Worm (Caenorhabditis elegans): ENCODE data around the gene C06C6.7.

The C06C6.7 gene

ce11 chrV:16023559-16023958 lies 31.6 kb downstream of the C06C6.7 start:
- TF ChIP-seq lin-13 (tag; optimal IDR thresholded peaks at IDR 0.05) (no peak), nhr-12 (tag; optimal IDR thresholded peaks at IDR 0.05) (no peak), ztf-11 (tag; optimal IDR thresholded peaks at IDR 0.05) (no peak), mls-2 (tag; optimal IDR thresholded peaks at IDR 0.05) (no peak), tbx-8 (GFP tag; optimal IDR thresholded peaks at IDR 0.05) (no peak), pha-4 (tag; optimal IDR thresholded peaks at IDR 0.05) (no peak), sem-2 (GFP tag; optimal IDR thresholded peaks at IDR 0.05) (no peak), flh-1 (GFP tag; optimal IDR thresholded peaks at IDR 0.05) (no peak), ham-2 (GFP tag; optimal IDR thresholded peaks at IDR 0.05) (no peak), nhr-237 (tag; optimal IDR thresholded peaks at IDR 0.05) (no peak), mep-1 (tag; optimal IDR thresholded peaks at IDR 0.05) (no peak), elt-3 (tag; optimal IDR thresholded peaks at IDR 0.05) (no peak), nhr-76 (tag; optimal IDR thresholded peaks at IDR 0.05) (no peak), sptf-1 (tag; optimal IDR thresholded peaks at IDR 0.05) (no peak), cnd-1 (tag; optimal IDR thresholded peaks at IDR 0.05) (no peak), ceh-39 (tag; optimal IDR thresholded peaks at IDR 0.05) (no peak), nhr-28 (tag; optimal IDR thresholded peaks at IDR 0.05) (no peak), drap-1 (GFP tag; optimal IDR thresholded peaks at IDR 0.05) (no peak)

- TF ChIP-seq lsy-2 (tag; optimal IDR thresholded peaks at IDR 0.05) (no peak), ceh-39 (tag; optimal IDR thresholded peaks at IDR 0.05) (no peak), tbx-8 (GFP tag; optimal IDR thresholded peaks at IDR 0.05) (no peak)
Measured at ce11 chrV:16024300-16024699, 32.4 kb downstream of the C06C6.7 start, which contains the start of gene T10C6.6. Gene T10C6.6 (plus strand): TSS chrV:16024326.

DNA sequence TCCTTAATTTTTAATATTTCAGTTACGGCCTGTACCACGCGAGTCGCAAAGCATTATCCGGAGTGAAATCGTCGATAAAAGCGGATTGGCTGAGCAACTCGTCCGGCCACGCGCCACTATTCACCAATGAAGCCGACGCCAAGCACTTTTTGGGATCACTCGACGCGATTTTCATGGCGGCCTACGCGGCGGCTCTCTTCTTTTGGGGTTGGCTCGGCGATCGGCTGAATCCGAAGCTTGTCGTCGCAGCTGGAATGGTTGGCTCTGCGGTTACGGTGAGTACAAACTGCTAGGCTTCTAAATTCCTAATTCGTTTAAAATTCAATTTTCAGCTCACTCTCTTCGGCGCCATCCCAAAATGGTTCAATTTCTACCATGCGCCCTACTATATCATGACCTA lies 33.0 kb downstream of the C06C6.7 start:
- TF ChIP-seq flh-1 (GFP tag; optimal IDR thresholded peaks at IDR 0.05) (no peak), nhr-237 (tag; optimal IDR thresholded peaks at IDR 0.05) (no peak), nhr-28 (tag; optimal IDR thresholded peaks at IDR 0.05) (no peak), nhr-2 (tag; optimal IDR thresholded peaks at IDR 0.05) (no peak), ceh-43 (GFP tag; optimal IDR thresholded peaks at IDR 0.05) (no peak), sem-2 (GFP tag; optimal IDR thresholded peaks at IDR 0.05) (no peak), ztf-11 (tag; optimal IDR thresholded peaks at IDR 0.05) (no peak), unc-62 (GFP tag; optimal IDR thresholded peaks at IDR 0.05) (no peak), hlh-1 (tag; optimal IDR thresholded peaks at IDR 0.05) (no peak), unc-39 (tag; optimal IDR thresholded peaks at IDR 0.05) (no peak), nhr-12 (tag; optimal IDR thresholded peaks at IDR 0.05) (no peak), lsy-2 (tag; optimal IDR thresholded peaks at IDR 0.05) (no peak), lin-13 (tag; optimal IDR thresholded peaks at IDR 0.05) (no peak), ces-1 (GFP tag; optimal IDR thresholded peaks at IDR 0.05) (no peak), cnd-1 (tag; optimal IDR thresholded peaks at IDR 0.05) (no peak), blmp-1 (tag; optimal IDR thresholded peaks at IDR 0.05) (no peak), bed-3 (GFP tag; optimal IDR thresholded peaks at IDR 0.05) (no peak), nhr-76 (tag; optimal IDR thresholded peaks at IDR 0.05) (no peak), mep-1 (tag; optimal IDR thresholded peaks at IDR 0.05) (no peak)

DNA sequence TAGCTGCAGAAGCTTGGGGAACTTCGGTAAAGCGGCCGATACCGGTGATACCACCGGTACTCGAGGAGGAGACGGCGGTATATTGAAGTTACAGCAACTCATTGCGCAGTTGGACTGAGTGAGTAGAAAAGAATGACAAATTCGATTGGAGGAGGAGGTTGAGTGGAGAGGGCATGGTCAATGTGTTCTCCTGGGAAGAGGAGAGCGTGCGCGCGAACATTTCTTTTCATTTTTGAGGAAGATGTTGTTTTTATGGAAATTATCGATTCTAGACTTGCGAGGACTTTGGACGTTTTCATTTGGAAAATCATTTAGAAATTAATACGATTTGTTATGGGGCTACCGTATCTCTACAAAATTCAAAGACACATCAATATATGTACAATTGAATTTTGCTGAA lies 37.3 kb downstream of the C06C6.7 start:
- TF ChIP-seq cnd-1 (tag; optimal IDR thresholded peaks at IDR 0.05) = no peak
- TF ChIP-seq ceh-39 (tag; optimal IDR thresholded peaks at IDR 0.05) = no peak
- TF ChIP-seq sptf-1 (tag; optimal IDR thresholded peaks at IDR 0.05) = no peak
- no peak for TF ChIP-seq drap-1 (GFP tag; optimal IDR thresholded peaks at IDR 0.05)
- TF ChIP-seq ceh-83 (GFP tag; optimal IDR thresholded peaks at IDR 0.05) = no peak
- TF ChIP-seq tbx-8 (GFP tag; optimal IDR thresholded peaks at IDR 0.05) = no peak
- TF ChIP-seq sem-2 (GFP tag; optimal IDR thresholded peaks at IDR 0.05) = no peak
- TF ChIP-seq unc-39 (tag; optimal IDR thresholded peaks at IDR 0.05) = no peak
- TF ChIP-seq nhr-28 (tag; optimal IDR thresholded peaks at IDR 0.05) = no peak
- no peak for TF ChIP-seq ceh-43 (GFP tag; optimal IDR thresholded peaks at IDR 0.05)
- TF ChIP-seq elt-3 (tag; optimal IDR thresholded peaks at IDR 0.05) = no peak
- TF ChIP-seq mls-2 (tag; optimal IDR thresholded peaks at IDR 0.05) = no peak
- no peak for TF ChIP-seq flh-1 (GFP tag; optimal IDR thresholded peaks at IDR 0.05)
- no peak for TF ChIP-seq lin-13 (tag; optimal IDR thresholded peaks at IDR 0.05)
- TF ChIP-seq snpc-4 (tag; optimal IDR thresholded peaks at IDR 0.05) = no peak

- TF ChIP-seq tbx-8 (GFP tag; optimal IDR thresholded peaks at IDR 0.05) = no peak
- TF ChIP-seq cnd-1 (tag; optimal IDR thresholded peaks at IDR 0.05) = no peak
- TF ChIP-seq sptf-1 (tag; optimal IDR thresholded peaks at IDR 0.05) = no peak
- no peak for TF ChIP-seq lsy-2 (tag; optimal IDR thresholded peaks at IDR 0.05)
- TF ChIP-seq ceh-39 (tag; optimal IDR thresholded peaks at IDR 0.05) = no peak
- TF ChIP-seq elt-1 (tag; optimal IDR thresholded peaks at IDR 0.05; ENCODE audit: borderline replicate concordance, insufficient read depth) = no peak
- no peak for TF ChIP-seq nhr-76 (tag; optimal IDR thresholded peaks at IDR 0.05)
- no peak for TF ChIP-seq nhr-12 (tag; optimal IDR thresholded peaks at IDR 0.05)
- no peak for TF ChIP-seq lin-13 (tag; optimal IDR thresholded peaks at IDR 0.05)
- TF ChIP-seq bed-3 (GFP tag; optimal IDR thresholded peaks at IDR 0.05) = no peak
- no peak for TF ChIP-seq mls-2 (tag; optimal IDR thresholded peaks at IDR 0.05)
- TF ChIP-seq sem-2 (GFP tag; optimal IDR thresholded peaks at IDR 0.05) = no peak
- TF ChIP-seq unc-120 (tag; optimal IDR thresholded peaks at IDR 0.05; ENCODE audit: poor library complexity, severe bottlenecking) = no peak
- TF ChIP-seq ceh-43 (GFP tag; optimal IDR thresholded peaks at IDR 0.05) = no peak
- no peak for TF ChIP-seq ces-1 (GFP tag; optimal IDR thresholded peaks at IDR 0.05)
- TF ChIP-seq mab-5 (tag; optimal IDR thresholded peaks at IDR 0.05) = no peak
- TF ChIP-seq ham-2 (GFP tag; optimal IDR thresholded peaks at IDR 0.05) = no peak
- no peak for TF ChIP-seq lin-32 (GFP tag; optimal IDR thresholded peaks at IDR 0.05)
Measured at ce11 chrV:16031571-16031970, 39.6 kb downstream of the C06C6.7 start, which contains the start of gene T10C6.7. Gene T10C6.7 (minus strand): TSS chrV:16031713.
